Fruit fly (Drosophila melanogaster) whole organism, embryonic: ENCODE measurements around the gene Dap160.

Experiments
- CG6272 ChIP-seq: fragments of 200-800 bp; sonication (Bioruptor generic); IDR thresholded peaks from 2 replicates; pipeline ENCODE4 v1.3.6; 2022; ENCODE audit warnings: missing biosample characterization, missing genetic modification characterization
- CrebB ChIP-seq: fragments of 200-800 bp; sonication (Bioruptor generic); optimal IDR thresholded peaks from 3 replicates; lab custom pipeline; 2018; ENCODE audit warnings: missing biosample characterization, mild to moderate bottlenecking, missing genetic modification characterization
- org-1 ChIP-seq: fragments of 200-800 bp; sonication (Bioruptor generic); optimal IDR thresholded peaks from 2 replicates; lab custom pipeline; 2017; ENCODE audit warnings: missing biosample characterization, missing genetic modification characterization
- twi ChIP-seq: fragments of 200-800 bp; optimal IDR thresholded peaks from 2 replicates; lab custom pipeline; 2019; ENCODE audit warnings: missing biosample characterization, mild to moderate bottlenecking, missing genetic modification characterization, moderate library complexity

DNA sequence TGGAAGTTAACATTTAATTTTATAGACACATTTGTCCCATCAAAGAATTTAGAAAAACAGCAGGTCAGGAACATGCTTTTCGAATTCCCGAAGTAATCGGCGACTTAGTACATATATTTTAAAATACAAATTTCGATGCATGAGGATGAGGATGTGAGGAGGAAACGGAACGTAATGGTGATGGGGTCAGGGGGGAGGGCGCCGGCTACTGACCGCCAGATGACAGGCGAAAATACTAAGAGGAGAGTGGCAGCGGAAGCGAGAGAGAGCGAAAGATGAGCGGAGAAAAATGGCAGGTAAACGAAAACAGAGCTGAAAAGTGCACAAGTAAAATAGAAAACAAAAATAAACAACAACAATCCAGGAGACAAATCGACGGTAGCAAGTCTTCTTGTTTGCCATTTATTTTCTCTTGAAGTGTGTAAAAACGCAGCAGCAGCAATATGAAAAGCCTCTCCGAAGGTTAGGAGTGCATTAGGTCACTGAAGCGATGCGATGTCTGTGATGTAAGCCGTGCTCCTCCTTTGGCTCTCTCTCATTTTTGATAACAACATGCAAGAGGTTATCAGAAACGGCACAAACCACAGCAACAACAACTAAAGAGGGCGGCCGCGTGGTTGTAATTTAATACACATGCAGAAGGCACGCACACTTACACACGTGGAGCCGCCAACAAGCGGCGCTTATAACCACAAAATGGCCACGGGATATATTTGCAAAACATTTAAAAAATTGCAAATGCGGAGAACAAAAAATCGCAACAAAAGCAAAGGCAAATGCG, 36.5 kb upstream of the Dap160 start:
- TF ChIP-seq org-1 (GFP tag; lab: Kevin White, UChicago), result no peak
- TF ChIP-seq CrebB, result no peak
- no peak for TF ChIP-seq CG6272 (GFP tag; lab: Robert Waterston, UW)
- no peak for TF ChIP-seq twi (tag; lab: Kevin White, UChicago)
